Worm (Caenorhabditis elegans): Measurements from ENCODE around the gene rig-3.

DNA sequence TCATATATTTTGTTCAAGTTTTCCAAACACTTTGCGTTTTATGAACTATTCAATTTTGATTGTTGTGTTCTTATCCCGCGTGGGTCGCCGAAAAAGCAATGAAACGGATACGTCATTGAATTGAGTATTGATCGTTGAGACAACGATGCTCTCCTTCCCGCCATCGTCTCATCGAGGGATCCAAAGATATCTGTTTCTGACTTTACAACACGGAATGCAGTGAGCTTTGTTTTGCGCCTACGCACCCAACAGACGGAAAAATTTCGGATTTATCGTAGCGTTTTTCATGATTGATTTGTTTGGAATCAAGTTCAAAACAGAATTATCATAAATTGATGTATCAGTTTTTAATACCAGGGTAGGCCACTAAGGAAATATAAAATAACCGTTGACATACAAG is 30.9 kb upstream of the rig-3 start:
- TF ChIP-seq lin-13 (tag; optimal IDR thresholded peaks at IDR 0.05), result no peak
- no peak for TF ChIP-seq snpc-4 (tag; optimal IDR thresholded peaks at IDR 0.05)
- TF ChIP-seq lsy-2 (tag; optimal IDR thresholded peaks at IDR 0.05), result no peak
- no peak for TF ChIP-seq unc-62 (GFP tag; optimal IDR thresholded peaks at IDR 0.05)
